Fruit fly (Drosophila melanogaster) whole organism, embryonic: ENCODE results near the gene Awh.

Experiments
- CG42726 ChIP-seq: fragments of 200-800 bp; sonication (Bioruptor generic); IDR thresholded peaks from 2 replicates; pipeline ENCODE4 v1.3.6; 2022; ENCODE audit warnings: missing biosample characterization, missing genetic modification characterization; ENCODE audit not compliant: partially characterized antibody
- Ravus ChIP-seq: fragments of 200-800 bp; sonication (Bioruptor generic); IDR thresholded peaks from 2 replicates; pipeline ENCODE4 v1.3.6; 2022; ENCODE audit warnings: missing biosample characterization, missing genetic modification characterization
- tx ChIP-seq: fragments of 200-800 bp; sonication (Bioruptor generic); optimal IDR thresholded peaks from 2 replicates; lab custom pipeline; 2016; ENCODE audit warnings: missing biosample characterization, missing genetic modification characterization

DNA sequence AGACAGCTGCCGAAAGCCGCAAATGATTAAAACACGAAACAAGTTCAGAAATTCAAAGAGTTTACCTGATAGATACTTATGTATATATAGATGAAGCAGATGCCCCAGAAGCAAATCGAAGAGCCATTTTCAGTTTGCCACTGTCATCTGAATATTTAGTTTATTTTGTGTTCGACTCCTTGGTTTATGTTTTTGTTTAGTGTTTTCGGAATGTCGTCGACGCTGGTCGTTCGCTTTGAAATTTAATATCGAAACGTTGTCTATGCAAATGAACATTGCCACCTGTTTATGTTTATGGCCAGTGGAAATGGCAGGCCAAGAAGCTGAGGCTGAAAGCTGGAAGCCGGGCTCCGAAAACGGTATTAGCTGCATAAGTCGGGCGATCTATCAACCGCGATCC lies 5.0 kb downstream of the Awh start:
- TF ChIP-seq tx (GFP tag; lab: Kevin White, UChicago) (no peak), Ravus (GFP tag; lab: Robert Waterston, UW) (no peak), CG42726 (GFP tag; lab: Robert Waterston, UW) (no peak)
